Worm (Caenorhabditis elegans) whole organism, L1 larva: ENCODE measurements around the gene srd-30.

Source experiments
- C16A3.4 ChIP-seq: fragments of 150-350 bp; optimal IDR thresholded peaks from 2 replicates; lab custom pipeline; 2014; ENCODE audit warnings: missing biosample characterization, missing genetic modification characterization
- C34B4.2 ChIP-seq: sonication (generic microtip); optimal IDR thresholded peaks from 2 replicates; lab custom pipeline; 2017; ENCODE audit warnings: mild to moderate bottlenecking, missing genetic modification characterization, missing compliant biosample characterization
- F16B12.6 ChIP-seq: fragments of 150-350 bp; optimal IDR thresholded peaks from 2 replicates; lab custom pipeline; 2014; ENCODE audit warnings: missing biosample characterization, missing genetic modification characterization
- ama-1 ChIP-seq: fragments of 150-350 bp; optimal IDR thresholded peaks from 2 replicates; lab custom pipeline; 2014
- blmp-1 ChIP-seq: fragments of 150-350 bp; optimal IDR thresholded peaks from 2 replicates; lab custom pipeline; 2014; ENCODE audit warnings: missing biosample characterization, missing genetic modification characterization
- ceh-8 ChIP-seq: fragments of 200-800 bp; sonication (Bioruptor generic); optimal IDR thresholded peaks from 2 replicates; lab custom pipeline; 2018; ENCODE audit warnings: mild to moderate bottlenecking, missing genetic modification characterization, moderate library complexity, missing compliant biosample characterization
- ceh-82 ChIP-seq, 3 experiments: fragments of 150-350 bp in 1 of 3; sonication (generic microtip) in 2 of 3; optimal IDR thresholded peaks; 2 replicates each; lab custom pipeline; 2014 to 2017; ENCODE audit warnings: missing biosample characterization in 3 of 3, missing genetic modification characterization in 3 of 3
- ceh-88 ChIP-seq: fragments of 200-800 bp; sonication (Bioruptor generic); IDR thresholded peaks from 2 replicates; pipeline ENCODE4 v1.3.6; 2022; ENCODE audit warnings: missing genetic modification characterization, missing compliant biosample characterization
- ceh-90 ChIP-seq: sonication (generic microtip); optimal IDR thresholded peaks from 2 replicates; lab custom pipeline; 2016; ENCODE audit warnings: missing genetic modification characterization, missing compliant biosample characterization
- dpl-1 ChIP-seq, 3 experiments: fragments of 150-350 bp in 2 of 3; sonication (generic microtip) in 1 of 3; optimal IDR thresholded peaks; 2 replicates each; lab custom pipeline; 2014 to 2017; ENCODE audit warnings: missing biosample characterization in 3 of 3, missing genetic modification characterization in 3 of 3, missing genetic modification reagents in 3 of 3
- dsc-1 ChIP-seq: sonication (generic microtip); optimal IDR thresholded peaks from 2 replicates; lab custom pipeline; 2016; ENCODE audit warnings: mild to moderate bottlenecking, missing genetic modification characterization, missing compliant biosample characterization
- efl-1 ChIP-seq, 4 experiments: fragments of 150-350 bp; optimal IDR thresholded peaks in 3 of 4; peaks in 1 of 4; 1 replicate in 1 of 4; 2 replicates in 3 of 4; lab custom pipeline; 2014; ENCODE audit warnings: missing biosample characterization in 2 of 4, missing genetic modification characterization in 2 of 4, missing genetic modification reagents in 2 of 4
- egl-27 ChIP-seq, 2 experiments: fragments of 150-350 bp in 1 of 2; sonication (generic microtip); optimal IDR thresholded peaks; 3 replicates each; lab custom pipeline; 2017 to 2018; ENCODE audit warnings: missing biosample characterization in 2 of 2, missing genetic modification characterization in 2 of 2, missing genetic modification reagents in 2 of 2
- elt-2 ChIP-seq: sonication (generic microtip); optimal IDR thresholded peaks from 2 replicates; lab custom pipeline; 2016; ENCODE audit warnings: missing genetic modification characterization, mild to moderate bottlenecking, inconsistent platforms, missing compliant biosample characterization, missing genetic modification reagents
- elt-3 ChIP-seq, 6 experiments: fragments of 150-350 bp in 1 of 6; sonication (generic microtip); optimal IDR thresholded peaks; 2 replicates each; lab custom pipeline; 2017 to 2018; ENCODE audit warnings: missing biosample characterization in 6 of 6, missing genetic modification characterization in 6 of 6, inconsistent platforms in 1 of 6
- ets-5 ChIP-seq: fragments of 200-800 bp; sonication (Bioruptor generic); IDR thresholded peaks from 2 replicates; pipeline ENCODE4 v1.3.6; 2022; ENCODE audit warnings: missing genetic modification characterization, missing compliant biosample characterization
- fkh-8 ChIP-seq: sonication (generic microtip); optimal IDR thresholded peaks from 2 replicates; lab custom pipeline; 2016; ENCODE audit warnings: mild to moderate bottlenecking, missing genetic modification characterization, missing compliant biosample characterization
- fos-1 ChIP-seq: fragments of 150-350 bp; optimal IDR thresholded peaks from 2 replicates; lab custom pipeline; 2014; ENCODE audit warnings: missing biosample characterization, missing genetic modification characterization
- hpl-2 ChIP-seq: fragments of 150-350 bp; optimal IDR thresholded peaks from 2 replicates; lab custom pipeline; 2014; ENCODE audit warnings: missing biosample characterization, missing genetic modification reagents, missing genetic modification characterization
- jun-1 ChIP-seq: fragments of 150-350 bp; optimal IDR thresholded peaks from 2 replicates; lab custom pipeline; 2014; ENCODE audit warnings: missing biosample characterization, missing genetic modification reagents, missing genetic modification characterization
- lin-15B ChIP-seq: fragments of 150-350 bp; sonication (generic microtip); optimal IDR thresholded peaks from 3 replicates; lab custom pipeline; 2014; ENCODE audit warnings: missing biosample characterization, missing genetic modification characterization
- lin-35 ChIP-seq, 2 experiments: fragments of 150-350 bp; optimal IDR thresholded peaks; 2 replicates each; lab custom pipeline; 2014; ENCODE audit warnings: missing biosample characterization in 2 of 2, missing genetic modification characterization in 2 of 2, missing genetic modification reagents in 2 of 2
- lin-39 ChIP-seq: fragments of 150-350 bp; optimal IDR thresholded peaks from 2 replicates; lab custom pipeline; 2014; ENCODE audit warnings: missing biosample characterization, missing genetic modification reagents, missing genetic modification characterization
- lir-3 ChIP-seq: sonication (generic microtip); optimal IDR thresholded peaks from 2 replicates; lab custom pipeline; 2016; ENCODE audit warnings: mild to moderate bottlenecking, missing genetic modification characterization, moderate library complexity, missing compliant biosample characterization; ENCODE audit not compliant: poor library complexity
- lsy-2 ChIP-seq, 2 experiments: fragments of 150-350 bp; optimal IDR thresholded peaks; 2 replicates each; lab custom pipeline; 2014; ENCODE audit warnings: missing biosample characterization in 2 of 2, missing genetic modification characterization in 2 of 2
- mef-2 ChIP-seq: fragments of 150-350 bp; optimal IDR thresholded peaks from 2 replicates; lab custom pipeline; 2014; ENCODE audit warnings: missing biosample characterization, missing genetic modification characterization
- mep-1 ChIP-seq: fragments of 150-350 bp; optimal IDR thresholded peaks from 2 replicates; lab custom pipeline; 2014; ENCODE audit warnings: missing biosample characterization, missing genetic modification characterization
- nhr-19 ChIP-seq: fragments of 200-800 bp; sonication (Bioruptor generic); conservative IDR thresholded peaks from 2 replicates; pipeline ENCODE4 v1.3.6; 2022; ENCODE audit warnings: missing genetic modification characterization, missing compliant biosample characterization
- nhr-20 ChIP-seq: sonication (generic microtip); optimal IDR thresholded peaks from 2 replicates; lab custom pipeline; 2016; ENCODE audit warnings: mild to moderate bottlenecking, missing genetic modification characterization, missing compliant biosample characterization
- nhr-237 ChIP-seq: fragments of 150-350 bp; optimal IDR thresholded peaks from 2 replicates; lab custom pipeline; 2014; ENCODE audit warnings: missing biosample characterization, missing genetic modification characterization
- nhr-47 ChIP-seq: sonication (generic microtip); optimal IDR thresholded peaks from 2 replicates; lab custom pipeline; 2016; ENCODE audit warnings: mild to moderate bottlenecking, missing genetic modification characterization, moderate library complexity, missing compliant biosample characterization
- nhr-71 ChIP-seq: sonication (generic microtip); optimal IDR thresholded peaks from 2 replicates; lab custom pipeline; 2016; ENCODE audit warnings: mild to moderate bottlenecking, missing genetic modification characterization, moderate library complexity, missing compliant biosample characterization
- nhr-76 ChIP-seq: sonication (generic microtip); optimal IDR thresholded peaks from 2 replicates; lab custom pipeline; 2017; ENCODE audit warnings: missing biosample characterization, missing genetic modification characterization
- nhr-77 ChIP-seq: fragments of 150-350 bp; optimal IDR thresholded peaks from 2 replicates; lab custom pipeline; 2014; ENCODE audit warnings: missing biosample characterization, missing genetic modification characterization
- nhr-84 ChIP-seq: sonication (generic microtip); optimal IDR thresholded peaks from 2 replicates; lab custom pipeline; 2017; ENCODE audit warnings: missing biosample characterization, missing genetic modification characterization
- nhr-85 ChIP-seq: sonication (generic microtip); peaks from one replicate; lab custom pipeline; 2016; ENCODE audit warnings: missing genetic modification characterization, inconsistent platforms, missing compliant biosample characterization
- nhr-90 ChIP-seq: sonication (generic microtip); optimal IDR thresholded peaks from 2 replicates; lab custom pipeline; 2016; ENCODE audit warnings: mild to moderate bottlenecking, missing genetic modification characterization, missing compliant biosample characterization; ENCODE audit not compliant: poor library complexity
- pag-3 ChIP-seq: sonication (generic microtip); optimal IDR thresholded peaks from 2 replicates; lab custom pipeline; 2017; ENCODE audit warnings: missing genetic modification characterization, mild to moderate bottlenecking, missing compliant biosample characterization, antibody characterized with exemption, borderline replicate concordance; ENCODE audit not compliant: insufficient read depth
- rnt-1 ChIP-seq: sonication (generic microtip); optimal IDR thresholded peaks from 2 replicates; lab custom pipeline; 2016; ENCODE audit warnings: mild to moderate bottlenecking, missing genetic modification characterization, moderate library complexity, missing compliant biosample characterization
- skn-1 ChIP-seq: fragments of 150-350 bp; optimal IDR thresholded peaks from 2 replicates; lab custom pipeline; 2014; ENCODE audit warnings: missing biosample characterization, missing genetic modification characterization
- snpc-4 ChIP-seq: fragments of 150-350 bp; optimal IDR thresholded peaks from 2 replicates; lab custom pipeline; 2014; ENCODE audit warnings: missing biosample characterization, missing genetic modification characterization
- snu-23 ChIP-seq: sonication (generic microtip); optimal IDR thresholded peaks from 2 replicates; lab custom pipeline; 2016; ENCODE audit warnings: missing genetic modification characterization, missing compliant biosample characterization
- sox-4 ChIP-seq: sonication (generic microtip); optimal IDR thresholded peaks from 2 replicates; lab custom pipeline; 2016; ENCODE audit warnings: missing genetic modification characterization, missing compliant biosample characterization
- sup-37 ChIP-seq: fragments of 200-800 bp; sonication (Bioruptor generic); optimal IDR thresholded peaks from 2 replicates; lab custom pipeline; 2018; ENCODE audit warnings: mild to moderate bottlenecking, missing genetic modification characterization, missing compliant biosample characterization
- swsn-7 ChIP-seq: sonication (generic microtip); optimal IDR thresholded peaks from 2 replicates; lab custom pipeline; 2016; ENCODE audit warnings: missing genetic modification characterization, missing compliant biosample characterization
- tbx-2 ChIP-seq: sonication (generic microtip); optimal IDR thresholded peaks from 2 replicates; lab custom pipeline; 2016; ENCODE audit warnings: missing genetic modification characterization, missing compliant biosample characterization
- unc-62 ChIP-seq: fragments of 150-350 bp; optimal IDR thresholded peaks from 2 replicates; lab custom pipeline; 2014; ENCODE audit warnings: missing biosample characterization, missing genetic modification reagents, missing genetic modification characterization
- unc-86 ChIP-seq: sonication (generic microtip); optimal IDR thresholded peaks from 2 replicates; lab custom pipeline; 2016; ENCODE audit warnings: missing genetic modification characterization, missing compliant biosample characterization
- unc-98 ChIP-seq: fragments of 200-800 bp; sonication (Bioruptor generic); IDR thresholded peaks from 2 replicates; pipeline ENCODE4 v1.3.6; 2022; ENCODE audit warnings: missing genetic modification characterization, missing compliant biosample characterization
- vab-15 ChIP-seq: sonication (generic microtip); optimal IDR thresholded peaks from 2 replicates; lab custom pipeline; 2017; ENCODE audit warnings: missing genotype, mild to moderate bottlenecking, missing genetic modification characterization, missing compliant biosample characterization
- xbp-1 ChIP-seq: sonication (generic microtip); optimal IDR thresholded peaks from 2 replicates; lab custom pipeline; 2016; ENCODE audit warnings: missing genetic modification characterization, missing compliant biosample characterization

The srd-30 gene

ce11 chrV:7629504-7629903 is at the start of gene srd-30:
Gene srd-30 (plus strand): TSS chrV:7629804.
- no peak for TF ChIP-seq fkh-8 (tag; lab: Kevin White, UChicago)
- no peak for TF ChIP-seq ceh-90
- no peak for TF ChIP-seq egl-27 (tag; optimal IDR thresholded peaks at IDR 0.05; lab: Kevin White, UChicago)
- no peak for TF ChIP-seq lir-3 (tag; lab: Kevin White, UChicago)
- no peak for TF ChIP-seq nhr-76 (tag; lab: Kevin White, UChicago)
- no peak for TF ChIP-seq hpl-2 (GFP tag; lab: Kevin White, UChicago)
- TF ChIP-seq pag-3 (tag; lab: Kevin White, UChicago) = no peak
- TF ChIP-seq nhr-237 (tag; lab: Kevin White, UChicago) = no peak
- TF ChIP-seq elt-2 = no peak
- no peak for TF ChIP-seq unc-98 (GFP tag; lab: Robert Waterston, UW)
- TF ChIP-seq nhr-84 (tag; lab: Kevin White, UChicago) = no peak
- TF ChIP-seq lsy-2 (tag; optimal IDR thresholded peaks at IDR 0.05; lab: Kevin White, UChicago) = no peak
- no peak for TF ChIP-seq F16B12.6 (tag; lab: Kevin White, UChicago)
- TF ChIP-seq ets-5 (GFP tag; lab: Robert Waterston, UW) = no peak
- TF ChIP-seq sup-37 = no peak
- TF ChIP-seq unc-62 (GFP tag; lab: Kevin White, UChicago) = no peak
- TF ChIP-seq ceh-88 (GFP tag; lab: Robert Waterston, UW) = no peak
- TF ChIP-seq C34B4.2 (tag; lab: Kevin White, UChicago) = no peak

ce11 chrV:7580378-7580777 is 49.2 kb upstream of the srd-30 start, which contains the start of gene ets-6:
Gene ets-6 (minus strand): TSS chrV:7580546.
- no peak for TF ChIP-seq pag-3 (tag; lab: Kevin White, UChicago)
- peak; percentile 58 to 79 for TF ChIP-seq lin-35 (GFP tag; optimal IDR thresholded peaks at IDR 0.05; lab: Kevin White, UChicago)
- peak; percentile 66 to 77 for TF ChIP-seq lsy-2 (tag; optimal IDR thresholded peaks at IDR 0.05; lab: Kevin White, UChicago)
- peak; percentile 37 for TF ChIP-seq fos-1 (tag; lab: Kevin White, UChicago)
- peak; percentile 20 for TF ChIP-seq blmp-1 (tag; lab: Kevin White, UChicago)
- TF ChIP-seq ceh-88 (GFP tag; lab: Robert Waterston, UW) = no peak
- peak in 2 of 3 experiments; percentile 26 to 27 for TF ChIP-seq ceh-82 (tag; optimal IDR thresholded peaks at IDR 0.05; lab: Kevin White, UChicago)
- TF ChIP-seq nhr-71 (tag; lab: Kevin White, UChicago) = peak; percentile 76
- peak; percentile 55 for TF ChIP-seq xbp-1 (tag; lab: Kevin White, UChicago)
- peak; percentile 2 for TF ChIP-seq lin-15B (tag; lab: Kevin White, UChicago)
- TF ChIP-seq elt-3 (tag; optimal IDR thresholded peaks at IDR 0.05; lab: Kevin White, UChicago) = peak in 2 of 6 experiments; percentile 12 to 34
- peak; percentile 62 for TF ChIP-seq swsn-7
- peak; percentile 54 for TF ChIP-seq rnt-1
- TF ChIP-seq efl-1 (optimal IDR thresholded peaks at IDR 0.05; lab: Kevin White, UChicago) = peak; percentile 75 to 77
- peak; percentile 67 to 96 for TF ChIP-seq efl-1 (GFP tag; optimal IDR thresholded peaks at IDR 0.05 in 1 of 2; lab: Kevin White, UChicago)
- TF ChIP-seq sox-4 (tag; lab: Kevin White, UChicago) = no peak
- peak; percentile 72 for TF ChIP-seq mep-1 (tag; lab: Kevin White, UChicago)
- peak; percentile 21 for TF ChIP-seq snpc-4 (tag; lab: Kevin White, UChicago)
- no peak for TF ChIP-seq ama-1 (lab: Kevin White, UChicago)
- peak; percentile 25 for TF ChIP-seq skn-1
- peak; percentile 39 to 65 (median 58) for TF ChIP-seq dpl-1 (GFP tag; optimal IDR thresholded peaks at IDR 0.05; lab: Kevin White, UChicago)
- peak; percentile 74 for TF ChIP-seq snu-23 (GFP tag; lab: Kevin White, UChicago)
- TF ChIP-seq nhr-77 (tag; lab: Kevin White, UChicago) = peak; percentile 60
- TF ChIP-seq vab-15 (tag; lab: Kevin White, UChicago) = no peak
- peak; percentile 70 for TF ChIP-seq nhr-47 (tag; lab: Kevin White, UChicago)
- TF ChIP-seq dsc-1 (tag; lab: Kevin White, UChicago) = peak; percentile 44
- TF ChIP-seq nhr-19 (GFP tag; lab: Robert Waterston, UW) = peak; percentile 54
- no peak for TF ChIP-seq ceh-8 (GFP tag; lab: Kevin White, UChicago)
- no peak for TF ChIP-seq nhr-76 (tag; lab: Kevin White, UChicago)
- peak; percentile 25 for TF ChIP-seq lin-39 (tag; lab: Kevin White, UChicago)
- peak; percentile 27 for TF ChIP-seq C16A3.4 (tag; lab: Kevin White, UChicago)
- peak; percentile 82 for TF ChIP-seq nhr-85 (tag; lab: Kevin White, UChicago)
- TF ChIP-seq mef-2 = no peak
- TF ChIP-seq jun-1 (tag; lab: Kevin White, UChicago) = peak; percentile 49
- TF ChIP-seq tbx-2 = peak; percentile 54
- TF ChIP-seq unc-86 (tag; lab: Kevin White, UChicago) = peak; percentile 43
- peak; percentile 65 for TF ChIP-seq nhr-20
- peak; percentile 46 for TF ChIP-seq nhr-90 (tag; lab: Kevin White, UChicago)
